Worm (Caenorhabditis elegans): Measurements from ENCODE around the gene C14A6.5.

The C14A6.5 gene

ce11 chrV:18161228-18161627 is 3.4 kb downstream of the C14A6.5 start, which contains the start of gene C14A6.13:
Gene C14A6.13, minus strand, starts transcription at chrV:18161328.
- no peak for TF ChIP-seq unc-62 (GFP tag; optimal IDR thresholded peaks at IDR 0.05)

- no peak for TF ChIP-seq eor-1 (tag; optimal IDR thresholded peaks at IDR 0.05)
- TF ChIP-seq daf-12 (tag; optimal IDR thresholded peaks at IDR 0.05), result no peak
- TF ChIP-seq mml-1 (tag; optimal IDR thresholded peaks at IDR 0.05), result no peak
- TF ChIP-seq ztf-4 (tag; optimal IDR thresholded peaks at IDR 0.05), result no peak
- TF ChIP-seq fkh-2 (tag; optimal IDR thresholded peaks at IDR 0.05), result no peak
- TF ChIP-seq aly-2 (tag; optimal IDR thresholded peaks at IDR 0.05), result no peak
- TF ChIP-seq snpc-4 (tag; optimal IDR thresholded peaks at IDR 0.05), result no peak
- no peak for TF ChIP-seq fos-1 (tag; optimal IDR thresholded peaks at IDR 0.05)
- TF ChIP-seq nhr-25 (tag; optimal IDR thresholded peaks at IDR 0.05), result no peak
- TF ChIP-seq ceh-28 (tag; optimal IDR thresholded peaks at IDR 0.05), result no peak
These were observed 6.5 kb downstream of the C14A6.5 start for ce11 chrV:18158172-18158571.

ce11 chrV:18157707-18158106 is 7.0 kb downstream of the C14A6.5 start, which contains the start of gene clec-48:
Gene clec-48, plus strand, starts transcription at chrV:18158026.
- no peak for TF ChIP-seq nfya-1 (tag; optimal IDR thresholded peaks at IDR 0.05; ENCODE audit: insufficient read depth)
- TF ChIP-seq lin-39 (tag; optimal IDR thresholded peaks at IDR 0.05), result no peak
- no peak for TF ChIP-seq skn-1 (tag; optimal IDR thresholded peaks at IDR 0.05)
- TF ChIP-seq nhr-28 (tag; optimal IDR thresholded peaks at IDR 0.05), result no peak
- peak; percentile 50 for TF ChIP-seq elt-2 (tag; optimal IDR thresholded peaks at IDR 0.05)
- no peak for TF ChIP-seq nhr-77 (tag; optimal IDR thresholded peaks at IDR 0.05)
- no peak for TF ChIP-seq fos-1 (tag; optimal IDR thresholded peaks at IDR 0.05)
- no peak for TF ChIP-seq egl-27 (tag; optimal IDR thresholded peaks at IDR 0.05)
- TF ChIP-seq pqm-1 (tag; optimal IDR thresholded peaks at IDR 0.05), result peak; percentile 66
- TF ChIP-seq ceh-9 (tag; optimal IDR thresholded peaks at IDR 0.05), result no peak
- no peak for TF ChIP-seq mdl-1 (tag; optimal IDR thresholded peaks at IDR 0.05)
- no peak for TF ChIP-seq ama-1 (optimal IDR thresholded peaks at IDR 0.05)
- TF ChIP-seq nhr-12 (tag; optimal IDR thresholded peaks at IDR 0.05), result no peak
- TF ChIP-seq lin-15B (tag; optimal IDR thresholded peaks at IDR 0.05), result no peak

ce11 chrV:18146077-18146476 is 18.6 kb downstream of the C14A6.5 start, which contains the start of gene C14A6.3:
Gene C14A6.3, plus strand, starts transcription at chrV:18146377.
- TF ChIP-seq egl-5 (tag; optimal IDR thresholded peaks at IDR 0.05) (no peak), hmg-11 (tag; optimal IDR thresholded peaks at IDR 0.05) (no peak), zag-1 (tag; optimal IDR thresholded peaks at IDR 0.05) (no peak), pqm-1 (tag; optimal IDR thresholded peaks at IDR 0.05) (no peak), ceh-28 (tag; optimal IDR thresholded peaks at IDR 0.05) (no peak), nhr-12 (tag; optimal IDR thresholded peaks at IDR 0.05) (no peak), skn-1 (tag; optimal IDR thresholded peaks at IDR 0.05) (no peak), unc-62 (GFP tag; optimal IDR thresholded peaks at IDR 0.05) (no peak), pha-4 (tag; optimal IDR thresholded peaks at IDR 0.05) (no peak), R02D3.7 (tag; optimal IDR thresholded peaks at IDR 0.05) (no peak), egl-27 (tag; optimal IDR thresholded peaks at IDR 0.05) (no peak)

- no peak for TF ChIP-seq lsy-12 (tag; optimal IDR thresholded peaks at IDR 0.05)
- no peak for TF ChIP-seq nhr-23 (tag; optimal IDR thresholded peaks at IDR 0.05)
- TF ChIP-seq lin-39 (tag; optimal IDR thresholded peaks at IDR 0.05), result no peak
- no peak for TF ChIP-seq R02D3.7 (tag; optimal IDR thresholded peaks at IDR 0.05)
- TF ChIP-seq hmg-11 (tag; optimal IDR thresholded peaks at IDR 0.05), result no peak
- TF ChIP-seq jun-1 (tag; optimal IDR thresholded peaks at IDR 0.05), result no peak
- TF ChIP-seq ama-1 (optimal IDR thresholded peaks at IDR 0.05), result no peak
- no peak for TF ChIP-seq nhr-25 (tag; optimal IDR thresholded peaks at IDR 0.05)
- no peak for TF ChIP-seq nhr-12 (tag; optimal IDR thresholded peaks at IDR 0.05)
These were observed 20.2 kb downstream of the C14A6.5 start for ce11 chrV:18144442-18144841.

ce11 chrV:18143445-18143844 is 21.2 kb downstream of the C14A6.5 start, which contains the start of gene Y37H2A.14:
Gene Y37H2A.14, plus strand, starts transcription at chrV:18143745.
- TF ChIP-seq eor-1 (tag; optimal IDR thresholded peaks at IDR 0.05) (no peak), unc-62 (GFP tag; optimal IDR thresholded peaks at IDR 0.05) (no peak), ama-1 (optimal IDR thresholded peaks at IDR 0.05) (no peak), snpc-4 (tag; optimal IDR thresholded peaks at IDR 0.05) (no peak), nhr-67 (tag; optimal IDR thresholded peaks at IDR 0.05) (no peak), ceh-9 (tag; optimal IDR thresholded peaks at IDR 0.05) (no peak), pha-4 (tag; optimal IDR thresholded peaks at IDR 0.05) (no peak), ztf-4 (tag; optimal IDR thresholded peaks at IDR 0.05) (no peak), elt-2 (tag; optimal IDR thresholded peaks at IDR 0.05) (no peak), ceh-28 (tag; optimal IDR thresholded peaks at IDR 0.05) (no peak), zag-1 (tag; optimal IDR thresholded peaks at IDR 0.05) (no peak), elt-1 (tag; optimal IDR thresholded peaks at IDR 0.05) (no peak), nhr-43 (tag; optimal IDR thresholded peaks at IDR 0.05; ENCODE audit: poor library complexity, severe bottlenecking) (no peak), egl-5 (tag; optimal IDR thresholded peaks at IDR 0.05) (no peak), elt-3 (tag; optimal IDR thresholded peaks at IDR 0.05) (no peak), nhr-28 (tag; optimal IDR thresholded peaks at IDR 0.05) (no peak), tbx-2 (tag; optimal IDR thresholded peaks at IDR 0.05) (no peak), ceh-16 (tag; optimal IDR thresholded peaks at IDR 0.05) (no peak), lsy-12 (tag; optimal IDR thresholded peaks at IDR 0.05) (no peak)
